Worm (Caenorhabditis elegans): Measurements from ENCODE around the gene lipl-6.

The lipl-6 gene

DNA sequence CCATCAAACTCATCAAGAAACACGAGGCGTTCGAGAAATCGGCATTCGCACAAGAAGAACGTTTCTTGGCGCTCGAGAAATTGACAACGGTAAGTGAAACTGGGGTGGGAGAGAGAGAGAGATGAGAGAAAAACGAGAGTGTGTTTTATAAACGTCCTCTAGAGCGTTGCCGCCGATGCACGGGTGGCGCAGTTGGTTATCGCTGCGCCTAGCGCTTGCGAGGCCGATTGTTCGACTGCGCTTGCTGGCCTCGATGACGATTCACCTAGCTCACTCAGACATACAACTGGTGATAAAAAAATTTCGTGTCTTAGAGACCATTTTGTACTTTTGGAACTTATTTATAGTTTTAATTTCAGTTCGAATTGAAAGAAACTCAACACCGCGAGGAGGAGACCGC, 45.3 kb downstream of the lipl-6 start (continued):
- TF ChIP-seq hif-1 (tag; optimal IDR thresholded peaks at IDR 0.05) (peak in 1 of 2 experiments; percentile 53), nhr-48 (tag; optimal IDR thresholded peaks at IDR 0.05) (peak; percentile 75), rbr-2 (tag; optimal IDR thresholded peaks at IDR 0.05) (peak; percentile 59), daf-19 (GFP tag; conservative IDR thresholded peaks at IDR 0.05) (no peak), ceh-44 (GFP tag; IDR thresholded peaks at IDR 0.05) (peak; percentile 16; the same call in 1 of the 2 replicates), unc-62 (GFP tag; optimal IDR thresholded peaks at IDR 0.05 in 1 of 2) (no peak), unc-62 (tag; optimal IDR thresholded peaks at IDR 0.05) (no peak), unc-130 (GFP tag; optimal IDR thresholded peaks at IDR 0.05) (peak; percentile 48), nhr-42 (GFP tag; IDR thresholded peaks at IDR 0.05) (no peak), dve-1 (tag; optimal IDR thresholded peaks at IDR 0.05; ENCODE audit: insufficient read depth) (peak; percentile 69), Y75B8A.6 (GFP tag; IDR thresholded peaks at IDR 0.05) (0 out of 2 replicates have a peak, but pooled peaks have one; percentile 38), aly-2 (tag; optimal IDR thresholded peaks at IDR 0.05) (peak; percentile 91), lin-38 (GFP tag; IDR thresholded peaks at IDR 0.05) (peak; percentile 77), mdl-1 (tag; optimal IDR thresholded peaks at IDR 0.05) (no peak), lin-39 (tag; optimal IDR thresholded peaks at IDR 0.05) (no peak), mes-2 (tag; optimal IDR thresholded peaks at IDR 0.05; ENCODE audit: poor library complexity, severe bottlenecking) (peak; percentile 88), lin-1 (GFP tag; IDR thresholded peaks at IDR 0.05) (no peak), zip-2 (tag; optimal IDR thresholded peaks at IDR 0.05) (no peak), F26F4.8 (GFP tag; conservative IDR thresholded peaks at IDR 0.05) (peak; percentile 71), F10B5.3 (tag; optimal IDR thresholded peaks at IDR 0.05) (peak; percentile 67), saeg-2 (GFP tag; IDR thresholded peaks at IDR 0.05) (no peak), mep-1 (tag; optimal IDR thresholded peaks at IDR 0.05) (peak; percentile 70), R02D3.7 (tag; optimal IDR thresholded peaks at IDR 0.05) (no peak), ZK337.2 (GFP tag; IDR thresholded peaks at IDR 0.05) (no peak), hlh-30 (tag; optimal IDR thresholded peaks at IDR 0.05; ENCODE audit: insufficient read depth) (no peak), nhr-102 (tag; optimal IDR thresholded peaks at IDR 0.05) (peak; percentile 80), T20F7.1 (GFP tag; optimal IDR thresholded peaks at IDR 0.05) (no peak), snpc-1.2 (GFP tag; IDR thresholded peaks at IDR 0.05) (peak; percentile 79), nhr-6 (tag; optimal IDR thresholded peaks at IDR 0.05) (no peak), nhr-11 (tag; optimal IDR thresholded peaks at IDR 0.05) (no peak), ceh-82 (tag; optimal IDR thresholded peaks at IDR 0.05) (no peak), unc-39 (tag; optimal IDR thresholded peaks at IDR 0.05) (no peak), snpc-4 (tag; optimal IDR thresholded peaks at IDR 0.05) (no peak), lsy-2 (tag; optimal IDR thresholded peaks at IDR 0.05) (peak in 1 of 2 experiments; percentile 49), ceh-28 (tag; optimal IDR thresholded peaks at IDR 0.05) (no peak), F49E8.2 (tag; optimal IDR thresholded peaks at IDR 0.05; ENCODE audit: borderline replicate concordance) (peak; percentile 55), nhr-41 (GFP tag; IDR thresholded peaks at IDR 0.05) (no peak), daf-12 (tag; optimal IDR thresholded peaks at IDR 0.05) (no peak), sdz-12 (GFP tag; optimal IDR thresholded peaks at IDR 0.05) (peak; percentile 86), T26A8.4 (GFP tag; IDR thresholded peaks at IDR 0.05) (peak; percentile 80)

DNA sequence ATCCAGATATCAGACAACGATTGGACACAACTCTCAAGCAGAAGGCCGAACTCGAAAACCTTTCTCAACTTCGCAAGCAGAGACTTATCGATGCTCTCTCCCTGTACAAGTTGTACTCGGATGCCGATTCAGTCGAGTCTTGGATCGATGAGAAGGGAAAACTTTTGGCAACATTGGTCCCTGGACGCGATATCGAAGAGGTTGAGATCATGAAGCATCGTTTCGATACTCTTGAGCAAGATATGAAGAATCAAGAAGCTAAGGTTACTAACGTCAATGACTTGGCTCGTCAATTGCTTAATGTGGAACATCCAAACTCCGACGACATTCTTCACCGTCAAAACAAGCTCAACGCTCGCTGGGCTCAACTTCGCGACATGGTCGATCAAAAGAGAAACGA, 49.0 kb downstream of the lipl-6 start:
- TF ChIP-seq aha-1 (tag) (peak; percentile 94), snpc-1.2 (GFP tag; IDR thresholded peaks at IDR 0.05) (no peak)
